Fruit fly (Drosophila melanogaster): Measurements from ENCODE around the gene PolH.

DNA sequence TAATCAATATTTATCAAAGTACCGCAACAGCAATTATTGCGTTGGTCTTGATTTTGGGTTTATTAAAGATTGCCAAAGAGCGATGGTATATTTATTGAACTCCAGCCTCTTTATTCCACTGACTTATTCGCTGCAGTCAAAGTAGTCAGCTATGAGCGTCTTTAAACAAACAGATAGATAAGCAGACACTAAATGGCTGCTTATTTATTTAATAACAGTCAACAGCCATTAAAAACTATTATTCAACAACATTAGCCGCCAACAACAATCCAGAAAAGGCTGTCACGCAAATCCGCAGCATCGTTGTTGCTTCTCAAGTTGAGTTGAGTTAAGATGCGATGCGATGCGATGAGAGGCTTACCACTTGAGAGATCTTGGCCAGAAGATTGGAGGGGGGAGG, 32.8 kb downstream of the PolH start:
- no peak for TF ChIP-seq CG1233 (GFP tag; optimal IDR thresholded peaks at IDR 0.05)
- no peak for TF ChIP-seq tx (GFP tag; optimal IDR thresholded peaks at IDR 0.05)
- no peak for TF ChIP-seq Elba2 (GFP tag; optimal IDR thresholded peaks at IDR 0.05)
- TF ChIP-seq dati (GFP tag; IDR thresholded peaks at IDR 0.05), result no peak
- no peak for TF ChIP-seq D (optimal IDR thresholded peaks at IDR 0.05)
- no peak for TF ChIP-seq D (GFP tag; optimal IDR thresholded peaks at IDR 0.05)
- no peak for TF ChIP-seq CG11085 (GFP tag; IDR thresholded peaks at IDR 0.05)
- no peak for TF ChIP-seq vnd (GFP tag; IDR thresholded peaks at IDR 0.05; ENCODE audit: partially characterized antibody)
- TF ChIP-seq Fer2 (tag; optimal IDR thresholded peaks at IDR 0.05), result no peak
- TF ChIP-seq CG9437 (GFP tag; optimal IDR thresholded peaks at IDR 0.05), result no peak
- no peak for TF ChIP-seq CG13624 (GFP tag; optimal IDR thresholded peaks at IDR 0.05)
- no peak for TF ChIP-seq CG9932 (GFP tag; IDR thresholded peaks at IDR 0.05)
- no peak for TF ChIP-seq psq (GFP tag; optimal IDR thresholded peaks at IDR 0.05)
